Worm (Caenorhabditis elegans) whole organism, L4 larva: Measurements from ENCODE around the gene arrd-14.

Source experiments
- duxl-1 ChIP-seq: sonication (generic microtip); optimal IDR thresholded peaks from 2 replicates; lab custom pipeline; 2016; ENCODE audit warnings: mild to moderate bottlenecking, missing genetic modification characterization, moderate library complexity, missing compliant biosample characterization; ENCODE audit not compliant: poor library complexity
- fkh-10 ChIP-seq: fragments of 150-350 bp; optimal IDR thresholded peaks from 2 replicates; lab custom pipeline; 2014; ENCODE audit warnings: missing biosample characterization, missing genetic modification reagents, missing genetic modification characterization
- lin-13 ChIP-seq: fragments of 150-350 bp; optimal IDR thresholded peaks from 2 replicates; lab custom pipeline; 2014; ENCODE audit warnings: missing biosample characterization, missing genetic modification reagents, missing genetic modification characterization
- lin-39 ChIP-seq: fragments of 150-350 bp; optimal IDR thresholded peaks from 2 replicates; lab custom pipeline; 2014; ENCODE audit warnings: missing biosample characterization, missing genetic modification reagents, missing genetic modification characterization
- spr-3 ChIP-seq: fragments of 200-800 bp; sonication (Bioruptor generic); optimal IDR thresholded peaks from 2 replicates; lab custom pipeline; 2018; ENCODE audit warnings: mild to moderate bottlenecking, missing genetic modification characterization, missing compliant biosample characterization
- unc-62 ChIP-seq, 3 experiments: fragments of 150-350 bp in 1 of 3; sonication (generic microtip); optimal IDR thresholded peaks in 2 of 3; peaks in 1 of 3; 1 replicate in 1 of 3; 2 replicates in 2 of 3; lab custom pipeline; 2014 to 2017; ENCODE audit warnings: missing biosample characterization in 3 of 3, missing genetic modification characterization in 3 of 3, missing genetic modification reagents in 3 of 3, missing genotype in 1 of 3
- zag-1 ChIP-seq: fragments of 150-350 bp; optimal IDR thresholded peaks from 2 replicates; lab custom pipeline; 2014; ENCODE audit warnings: missing biosample characterization, missing genetic modification characterization

- TF ChIP-seq duxl-1 (no peak), zag-1 (tag; lab: Kevin White, UChicago) (no peak), lin-13 (GFP tag; lab: Kevin White, UChicago) (no peak), fkh-10 (GFP tag; lab: Kevin White, UChicago) (no peak), unc-62 (GFP tag; optimal IDR thresholded peaks at IDR 0.05 in 1 of 2; lab: Kevin White, UChicago) (no peak), unc-62 (tag; optimal IDR thresholded peaks at IDR 0.05; lab: Kevin White, UChicago) (no peak), spr-3 (GFP tag; lab: Kevin White, UChicago) (no peak), lin-39 (tag; lab: Kevin White, UChicago) (no peak)
Measured at ce11 chrII:13756232-13756631, 4.1 kb downstream of the arrd-14 start.
